Worm (Caenorhabditis elegans) whole organism, young adult: ENCODE measurements around the gene ZK353.4.
A peak's percentile ranks its signal among the peaks of the same experiment; 100 is the strongest.

Experiments used
- B0261.1 ChIP-seq: sonication (generic microtip); optimal IDR thresholded peaks from 2 replicates; lab custom pipeline; 2016; ENCODE audit warnings: mild to moderate bottlenecking, missing genetic modification characterization, moderate library complexity, missing compliant biosample characterization
- C06A6.2 ChIP-seq: fragments of 200-800 bp; sonication (Bioruptor generic); conservative IDR thresholded peaks from 2 replicates; pipeline ENCODE4 v1.3.6; 2022; ENCODE audit warnings: missing genetic modification characterization, missing compliant biosample characterization
- F39B2.1 ChIP-seq: fragments of 200-800 bp; sonication (Bioruptor generic); IDR thresholded peaks from 2 replicates; pipeline ENCODE4 v1.3.6; 2022; ENCODE audit warnings: missing genetic modification reagents, missing genetic modification characterization, missing compliant biosample characterization
- F49E8.2 ChIP-seq: sonication (generic microtip); optimal IDR thresholded peaks from 3 replicates; lab custom pipeline; 2017; ENCODE audit warnings: missing genetic modification characterization, mild to moderate bottlenecking, missing compliant biosample characterization, antibody characterized with exemption, moderate library complexity; ENCODE audit not compliant: insufficient read depth
- F57C9.4 ChIP-seq: sonication (generic microtip); optimal IDR thresholded peaks from 2 replicates; lab custom pipeline; 2017; ENCODE audit warnings: mild to moderate bottlenecking, missing genetic modification characterization, missing compliant biosample characterization
- K12H6.12 ChIP-seq: fragments of 200-800 bp; sonication (Bioruptor generic); optimal IDR thresholded peaks from 2 replicates; lab custom pipeline; 2018; ENCODE audit warnings: mild to moderate bottlenecking, missing genetic modification characterization, missing compliant biosample characterization
- Y53F4B.3 ChIP-seq: fragments of 200-800 bp; sonication (Bioruptor generic); IDR thresholded peaks from 2 replicates; pipeline ENCODE4 v1.3.6; 2022; ENCODE audit warnings: missing genetic modification reagents, missing genetic modification characterization, missing compliant biosample characterization
- Y79H2A.3 ChIP-seq: fragments of 200-800 bp; sonication (Bioruptor generic); conservative IDR thresholded peaks from 2 replicates; pipeline ENCODE4 v1.3.6; 2022; ENCODE audit warnings: missing genetic modification reagents, missing genetic modification characterization, missing compliant biosample characterization
- Y95B8A.8 ChIP-seq: fragments of 200-800 bp; sonication (Bioruptor generic); IDR thresholded peaks from 2 replicates; pipeline ENCODE4 v1.3.6; 2022; ENCODE audit warnings: missing genetic modification reagents, missing genetic modification characterization, missing compliant biosample characterization
- ZK185.1 ChIP-seq: sonication (generic microtip); optimal IDR thresholded peaks from 2 replicates; lab custom pipeline; 2016; ENCODE audit warnings: mild to moderate bottlenecking, missing genetic modification characterization, missing compliant biosample characterization; ENCODE audit not compliant: poor library complexity, severe bottlenecking
- akir-1 ChIP-seq: fragments of 200-800 bp; sonication (Bioruptor generic); optimal IDR thresholded peaks from 2 replicates; lab custom pipeline; 2018; ENCODE audit warnings: mild to moderate bottlenecking, missing genetic modification characterization, moderate library complexity, missing compliant biosample characterization
- ama-1 ChIP-seq, 3 experiments: fragments of 150-350 bp in 1 of 3; sonication (generic microtip) in 2 of 3; optimal IDR thresholded peaks; 2 replicates each; lab custom pipeline; 2014 to 2018; ENCODE audit warnings: missing biosample characterization in 2 of 3, missing genetic modification characterization in 2 of 3, missing genetic modification reagents in 2 of 3
- aptf-3 ChIP-seq: fragments of 200-800 bp; sonication (Bioruptor generic); IDR thresholded peaks from 2 replicates; pipeline ENCODE4 v1.3.6; 2022; ENCODE audit warnings: missing genetic modification characterization, missing compliant biosample characterization
- atf-7 ChIP-seq: sonication (generic microtip); optimal IDR thresholded peaks from 2 replicates; lab custom pipeline; 2017; ENCODE audit warnings: mild to moderate bottlenecking, missing genetic modification characterization, missing compliant biosample characterization
- bed-2 ChIP-seq: fragments of 200-800 bp; sonication (Bioruptor generic); IDR thresholded peaks from 2 replicates; pipeline ENCODE4 v1.3.6; 2022; ENCODE audit warnings: missing genetic modification reagents, missing genetic modification characterization, missing compliant biosample characterization
- cebp-1 ChIP-seq, 2 experiments: fragments of 200-800 bp in 1 of 2; sonication (Bioruptor generic) in 1 of 2; sonication (generic microtip) in 1 of 2; IDR thresholded peaks in 1 of 2; optimal IDR thresholded peaks in 1 of 2; 2 replicates each; pipeline versions ENCODE4 v1.3.6 to Lab custom; 2017 to 2022; ENCODE audit warnings: missing compliant biosample characterization in 2 of 2, missing genetic modification characterization in 2 of 2, mild to moderate bottlenecking in 1 of 2, missing genetic modification reagents in 1 of 2, moderate library complexity in 1 of 2
- cebp-2 ChIP-seq: fragments of 200-800 bp; sonication (Bioruptor generic); IDR thresholded peaks from 2 replicates; pipeline ENCODE4 v1.3.6; 2022; ENCODE audit warnings: missing genetic modification characterization, missing compliant biosample characterization
- ceh-27 ChIP-seq: fragments of 200-800 bp; sonication (Bioruptor generic); optimal IDR thresholded peaks from 2 replicates; lab custom pipeline; 2018; ENCODE audit warnings: mild to moderate bottlenecking, missing genetic modification characterization, moderate library complexity, missing compliant biosample characterization
- dox-1 ChIP-seq: fragments of 200-800 bp; sonication (Bioruptor generic); IDR thresholded peaks from 2 replicates; pipeline ENCODE4 v1.3.6; 2022; ENCODE audit warnings: missing genetic modification reagents, missing genetic modification characterization, missing compliant biosample characterization
- dpff-1 ChIP-seq: sonication (generic microtip); optimal IDR thresholded peaks from 2 replicates; lab custom pipeline; 2017; ENCODE audit warnings: mild to moderate bottlenecking, missing genetic modification characterization, missing compliant biosample characterization
- egl-18 ChIP-seq: fragments of 200-800 bp; sonication (Bioruptor generic); IDR thresholded peaks from 2 replicates; pipeline ENCODE4 v1.3.6; 2022; ENCODE audit warnings: missing genetic modification reagents, missing genetic modification characterization, missing compliant biosample characterization
- egl-44 ChIP-seq: fragments of 200-800 bp; sonication (Bioruptor generic); IDR thresholded peaks from 2 replicates; pipeline ENCODE4 v1.3.6; 2022; ENCODE audit warnings: missing genetic modification reagents, missing genetic modification characterization, missing compliant biosample characterization
- egrh-3 ChIP-seq: fragments of 200-800 bp; sonication (Bioruptor generic); IDR thresholded peaks from 2 replicates; pipeline ENCODE4 v1.3.6; 2022; ENCODE audit warnings: missing genetic modification reagents, missing genetic modification characterization, missing compliant biosample characterization
- ets-4 ChIP-seq: fragments of 200-800 bp; sonication (Bioruptor generic); optimal IDR thresholded peaks from 2 replicates; lab custom pipeline; 2018; ENCODE audit warnings: mild to moderate bottlenecking, missing genetic modification characterization, missing compliant biosample characterization
- hlh-12 ChIP-seq: sonication (generic microtip); optimal IDR thresholded peaks from 2 replicates; lab custom pipeline; 2016; ENCODE audit warnings: missing genetic modification characterization, missing compliant biosample characterization
- hmg-1.2 ChIP-seq: fragments of 200-800 bp; sonication (Bioruptor generic); IDR thresholded peaks from 2 replicates; pipeline ENCODE4 v1.3.6; 2022; ENCODE audit warnings: missing genetic modification reagents, missing genetic modification characterization, missing compliant biosample characterization
- lag-1 ChIP-seq: fragments of 200-800 bp; sonication (Bioruptor generic); IDR thresholded peaks from 2 replicates; pipeline ENCODE4 v1.3.6; 2022; ENCODE audit warnings: missing genetic modification reagents, missing genetic modification characterization, missing compliant biosample characterization
- let-526 ChIP-seq: fragments of 200-800 bp; sonication (Bioruptor generic); IDR thresholded peaks from 2 replicates; pipeline ENCODE4 v1.3.6; 2022; ENCODE audit warnings: missing genetic modification reagents, missing genetic modification characterization, missing compliant biosample characterization
- let-607 ChIP-seq, 2 experiments: fragments of 200-800 bp in 1 of 2; sonication (Bioruptor generic) in 1 of 2; sonication (generic microtip) in 1 of 2; optimal IDR thresholded peaks; 2 replicates each; lab custom pipeline; 2016 to 2018; ENCODE audit warnings: mild to moderate bottlenecking in 2 of 2, missing compliant biosample characterization in 2 of 2, missing genetic modification characterization in 2 of 2, moderate library complexity in 2 of 2, missing genotype in 1 of 2
- lin-35 ChIP-seq, 3 experiments: fragments of 150-350 bp in 2 of 3; sonication (generic microtip) in 1 of 3; optimal IDR thresholded peaks; 2 replicates each; lab custom pipeline; 2014 to 2018; ENCODE audit warnings: missing biosample characterization in 3 of 3, missing genetic modification characterization in 3 of 3, missing genetic modification reagents in 3 of 3
- lir-1 ChIP-seq: fragments of 200-800 bp; sonication (Bioruptor generic); conservative IDR thresholded peaks from 2 replicates; pipeline ENCODE4 v1.3.6; 2022; ENCODE audit warnings: missing genetic modification reagents, missing genetic modification characterization, missing compliant biosample characterization
- lsy-27 ChIP-seq: sonication (generic microtip); optimal IDR thresholded peaks from 2 replicates; lab custom pipeline; 2017; ENCODE audit warnings: missing genetic modification characterization, mild to moderate bottlenecking, missing compliant biosample characterization, antibody characterized with exemption, missing genotype, borderline replicate concordance; ENCODE audit not compliant: insufficient read depth
- madf-10 ChIP-seq: sonication (generic microtip); optimal IDR thresholded peaks from 2 replicates; lab custom pipeline; 2016; ENCODE audit warnings: mild to moderate bottlenecking, missing genetic modification characterization, missing compliant biosample characterization
- madf-6 ChIP-seq: fragments of 200-800 bp; sonication (Bioruptor generic); IDR thresholded peaks from 2 replicates; pipeline ENCODE4 v1.3.6; 2022; ENCODE audit warnings: missing genetic modification reagents, missing genetic modification characterization, missing compliant biosample characterization
- nfyb-1 ChIP-seq: fragments of 200-800 bp; sonication (Bioruptor generic); IDR thresholded peaks from 2 replicates; pipeline ENCODE4 v1.3.6; 2022; ENCODE audit warnings: missing genetic modification reagents, missing genetic modification characterization, missing compliant biosample characterization
- nhr-179 ChIP-seq: sonication (generic microtip); optimal IDR thresholded peaks from 2 replicates; lab custom pipeline; 2016; ENCODE audit warnings: mild to moderate bottlenecking, missing genetic modification characterization, missing compliant biosample characterization
- nhr-80 ChIP-seq: sonication (generic microtip); optimal IDR thresholded peaks from 2 replicates; lab custom pipeline; 2016; ENCODE audit warnings: missing genetic modification characterization, missing compliant biosample characterization
- nhr-90 ChIP-seq: sonication (generic microtip); optimal IDR thresholded peaks from 2 replicates; lab custom pipeline; 2016; ENCODE audit warnings: missing genotype, mild to moderate bottlenecking, missing genetic modification characterization, missing compliant biosample characterization
- pha-4 ChIP-seq: fragments of 150-350 bp; sonication (generic microtip); optimal IDR thresholded peaks from 2 replicates; lab custom pipeline; 2014; ENCODE audit warnings: missing biosample characterization, missing genetic modification reagents, missing genetic modification characterization
- snpc-4 ChIP-seq, 5 experiments: fragments of 150-350 bp in 1 of 5; sonication (generic microtip) in 4 of 5; optimal IDR thresholded peaks; 2 replicates each; lab custom pipeline; 2014 to 2018; ENCODE audit warnings: missing genetic modification characterization in 5 of 5, missing biosample characterization in 3 of 5, antibody characterized with exemption in 2 of 5, mild to moderate bottlenecking in 2 of 5, missing compliant biosample characterization in 2 of 5, missing genotype in 2 of 5, moderate library complexity in 2 of 5, missing genetic modification reagents in 1 of 5
- somi-1 ChIP-seq: fragments of 200-800 bp; sonication (Bioruptor generic); optimal IDR thresholded peaks from 2 replicates; lab custom pipeline; 2018; ENCODE audit warnings: mild to moderate bottlenecking, missing genetic modification characterization, missing compliant biosample characterization
- tbp1 ChIP-seq: fragments of 200-800 bp; sonication (Bioruptor generic); optimal IDR thresholded peaks from 2 replicates; lab custom pipeline; 2018; ENCODE audit warnings: mild to moderate bottlenecking, missing genetic modification characterization, missing compliant biosample characterization
- tbx-9 ChIP-seq: sonication (generic microtip); optimal IDR thresholded peaks from 2 replicates; lab custom pipeline; 2016; ENCODE audit warnings: borderline replicate concordance, missing genetic modification characterization, inconsistent platforms, missing compliant biosample characterization
- tlf-1 ChIP-seq: fragments of 200-800 bp; sonication (Bioruptor generic); optimal IDR thresholded peaks from 2 replicates; lab custom pipeline; 2018; ENCODE audit warnings: mild to moderate bottlenecking, missing genetic modification characterization, missing compliant biosample characterization
- unc-130 ChIP-seq: sonication (generic microtip); optimal IDR thresholded peaks from 2 replicates; lab custom pipeline; 2016; ENCODE audit warnings: missing genetic modification reagents, missing genetic modification characterization, missing compliant biosample characterization
- ztf-26 ChIP-seq: sonication (generic microtip); optimal IDR thresholded peaks from 2 replicates; lab custom pipeline; 2017; ENCODE audit warnings: missing genetic modification characterization, missing compliant biosample characterization
- ztf-3 ChIP-seq: fragments of 200-800 bp; sonication (Bioruptor generic); optimal IDR thresholded peaks from 2 replicates; lab custom pipeline; 2018; ENCODE audit warnings: mild to moderate bottlenecking, missing genetic modification characterization, missing compliant biosample characterization

Gene ZK353.4

ce11 chrIII:8411976-8412375, 22.5 kb upstream of the ZK353.4 start (continued):
- TF ChIP-seq hmg-1.2 (peak; percentile 78), tlf-1 (GFP tag; lab: Kevin White, UChicago) (no peak), nhr-179 (tag; lab: Kevin White, UChicago) (no peak), lag-1 (GFP tag; lab: Robert Waterston, UW) (no peak), tbx-9 (no peak), tbp1 (peak; percentile 37), ama-1 (optimal IDR thresholded peaks at IDR 0.05; lab: Kevin White, UChicago) (no peak), ama-1 (GFP tag; optimal IDR thresholded peaks at IDR 0.05; lab: Kevin White, UChicago) (no peak), snpc-4 (GFP tag; optimal IDR thresholded peaks at IDR 0.05; lab: Kevin White, UChicago) (no peak), snpc-4 (tag; optimal IDR thresholded peaks at IDR 0.05; lab: Kevin White, UChicago) (peak in 3 of 4 experiments; percentile 2 to 52 (median 18)), dpff-1 (tag; lab: Kevin White, UChicago) (no peak), Y95B8A.8 (no peak), lsy-27 (tag; lab: Kevin White, UChicago) (no peak), nhr-80 (peak; percentile 96), ZK185.1 (tag; lab: Kevin White, UChicago) (no peak), lir-1 (GFP tag; lab: Robert Waterston, UW) (no peak), atf-7 (tag; lab: Kevin White, UChicago) (no peak), aptf-3 (GFP tag; lab: Robert Waterston, UW) (no peak), unc-130 (GFP tag; lab: Kevin White, UChicago) (no peak), ets-4 (no peak), cebp-1 (GFP tag; IDR thresholded peaks at IDR 0.05; lab: Robert Waterston, UW) (peak; percentile 90), cebp-1 (tag; optimal IDR thresholded peaks at IDR 0.05; lab: Kevin White, UChicago) (peak; percentile 94), nhr-90 (no peak), cebp-2 (GFP tag; lab: Robert Waterston, UW) (no peak), Y53F4B.3 (GFP tag; lab: Robert Waterston, UW) (no peak), C06A6.2 (GFP tag; lab: Robert Waterston, UW) (no peak), egl-44 (GFP tag; lab: Robert Waterston, UW) (no peak), somi-1 (GFP tag; lab: Kevin White, UChicago) (no peak), ztf-3 (GFP tag; lab: Kevin White, UChicago) (no peak), dox-1 (GFP tag; lab: Robert Waterston, UW) (peak; percentile 80; the same call in 1 of the 2 replicates), let-607 (tag; optimal IDR thresholded peaks at IDR 0.05; lab: Kevin White, UChicago) (peak; percentile 10 to 15), egrh-3 (GFP tag; lab: Robert Waterston, UW) (peak; percentile 23; the same call in 1 of the 2 replicates), ztf-26 (tag; lab: Kevin White, UChicago) (no peak), bed-2 (GFP tag; lab: Robert Waterston, UW) (no peak), hlh-12 (tag; lab: Kevin White, UChicago) (no peak), Y79H2A.3 (no peak), ceh-27 (GFP tag; lab: Kevin White, UChicago) (peak; percentile 35), lin-35 (GFP tag; optimal IDR thresholded peaks at IDR 0.05; lab: Kevin White, UChicago) (peak in 1 of 3 experiments; percentile 48), pha-4 (tag; lab: Kevin White, UChicago) (peak; percentile 56), madf-6 (peak; percentile 32; the same call in 1 of the 2 replicates), akir-1 (no peak), B0261.1 (no peak), let-526 (GFP tag; lab: Robert Waterston, UW) (no peak), F49E8.2 (no peak), K12H6.12 (tag; lab: Kevin White, UChicago) (peak; percentile 67), madf-10 (tag; lab: Kevin White, UChicago) (peak; percentile 3), nfyb-1 (GFP tag; lab: Robert Waterston, UW) (0 out of 2 replicates have a peak, but pooled peaks have one; percentile 43), F57C9.4 (tag; lab: Kevin White, UChicago) (no peak), F39B2.1 (GFP tag; lab: Robert Waterston, UW) (no peak), egl-18 (GFP tag; lab: Robert Waterston, UW) (no peak)
